Fruit fly (Drosophila melanogaster): Measurements from ENCODE around the gene Rab11.

Gene Rab11

DNA sequence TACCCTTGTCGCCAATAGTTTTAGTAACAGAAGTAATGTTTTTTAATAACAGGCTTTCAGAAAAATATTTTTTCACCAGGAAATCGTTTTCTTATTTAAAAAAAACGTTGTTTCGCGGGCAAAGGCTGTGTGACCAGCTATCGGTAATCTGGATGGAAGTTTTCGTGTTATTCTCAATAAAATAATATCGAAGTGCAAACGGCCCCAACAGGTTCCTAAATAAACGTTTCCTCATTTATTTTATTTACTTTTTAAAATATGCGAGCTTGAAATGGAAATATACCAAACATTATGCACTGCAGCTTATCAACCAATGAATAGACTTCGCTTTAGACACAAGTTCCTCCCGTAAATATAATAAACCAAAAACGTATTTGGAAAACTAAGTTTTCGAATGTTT, 18.8 kb downstream of the Rab11 start, which contains the start of gene Ice2 (continued):
- TF ChIP-seq phol (tag; optimal IDR thresholded peaks at IDR 0.05) (peak; percentile 41), CG15514 (GFP tag; optimal IDR thresholded peaks at IDR 0.05) (peak; percentile 92), en (GFP tag; optimal IDR thresholded peaks at IDR 0.05) (no peak), slbo (GFP tag; IDR thresholded peaks at IDR 0.05) (0 out of 2 replicates have a peak, but pooled peaks have one; percentile 34), hkb (optimal IDR thresholded peaks at IDR 0.05) (no peak), hkb (GFP tag; IDR thresholded peaks at IDR 0.05) (0 out of 2 replicates have a peak, but pooled peaks have one; percentile 21), cad (GFP tag; optimal IDR thresholded peaks at IDR 0.05) (no peak), CG10321 (GFP tag; IDR thresholded peaks at IDR 0.05) (no peak), Xrp1 (GFP tag; IDR thresholded peaks at IDR 0.05) (peak; percentile 25; the same call in 1 of the 2 replicates), CG2116 (GFP tag; optimal IDR thresholded peaks at IDR 0.05) (peak; percentile 67), CG15073 (GFP tag; optimal IDR thresholded peaks at IDR 0.05) (no peak), Nf-YC (tag; optimal IDR thresholded peaks at IDR 0.05) (peak; percentile 2), ci (GFP tag; IDR thresholded peaks at IDR 0.05) (0 out of 3 replicates have a peak, but pooled peaks have one; percentile 14), CG30431 (GFP tag; optimal IDR thresholded peaks at IDR 0.05) (no peak), sc (optimal IDR thresholded peaks at IDR 0.05) (no peak), sc (GFP tag; optimal IDR thresholded peaks at IDR 0.05) (no peak), Hmr (GFP tag; optimal IDR thresholded peaks at IDR 0.05) (no peak), CG11504 (tag; optimal IDR thresholded peaks at IDR 0.05) (no peak), CG14710 (tag; optimal IDR thresholded peaks at IDR 0.05) (peak; percentile 52), insv (GFP tag; optimal IDR thresholded peaks at IDR 0.05) (no peak), inv (GFP tag; IDR thresholded peaks at IDR 0.05; ENCODE audit: partially characterized antibody) (no peak), gsb (GFP tag; IDR thresholded peaks at IDR 0.05) (no peak), CG15696 (tag; optimal IDR thresholded peaks at IDR 0.05) (peak; percentile 7), pnt (GFP tag; optimal IDR thresholded peaks at IDR 0.05) (no peak), sens (GFP tag) (peak; percentile 74), crc (GFP tag; optimal IDR thresholded peaks at IDR 0.05) (no peak), CG13894 (tag; optimal IDR thresholded peaks at IDR 0.05) (no peak), CG5953 (GFP tag; IDR thresholded peaks at IDR 0.05) (no peak), CG33213 (GFP tag; optimal IDR thresholded peaks at IDR 0.05) (no peak), toy (GFP tag; IDR thresholded peaks at IDR 0.05) (no peak), CG10267 (tag; optimal IDR thresholded peaks at IDR 0.05) (peak; percentile 63), knrl (GFP tag; IDR thresholded peaks at IDR 0.05; ENCODE audit: partially characterized antibody) (peak; percentile 52; the same call in 2 of the 3 replicates), PHDP (tag; optimal IDR thresholded peaks at IDR 0.05) (peak; percentile 10), sna (GFP tag; IDR thresholded peaks at IDR 0.05; ENCODE audit: partially characterized antibody) (no peak), CG13287 (GFP tag; IDR thresholded peaks at IDR 0.05; ENCODE audit: partially characterized antibody) (peak; percentile 66), ems (GFP tag; optimal IDR thresholded peaks at IDR 0.05) (no peak), vnd (GFP tag; IDR thresholded peaks at IDR 0.05; ENCODE audit: partially characterized antibody) (0 out of 3 replicates have a peak, but pooled peaks have one; percentile 7), Adf1 (GFP tag; IDR thresholded peaks at IDR 0.05) (no peak), CG17829 (tag; optimal IDR thresholded peaks at IDR 0.05) (peak; percentile 45), CG2889 (GFP tag; IDR thresholded peaks at IDR 0.05) (no peak), Lim3 (GFP tag; IDR thresholded peaks at IDR 0.05) (no peak), fd102C (GFP tag; optimal IDR thresholded peaks at IDR 0.05) (no peak), CG4282 (GFP tag; optimal IDR thresholded peaks at IDR 0.05) (no peak), MESR4 (GFP tag; optimal IDR thresholded peaks at IDR 0.05) (peak; percentile 23), Myb (GFP tag; optimal IDR thresholded peaks at IDR 0.05) (peak; percentile 96), stwl (tag; optimal IDR thresholded peaks at IDR 0.05) (peak; percentile 42), CG13424 (tag; optimal IDR thresholded peaks at IDR 0.05) (peak; percentile 41), CG1792 (GFP tag; optimal IDR thresholded peaks at IDR 0.05) (peak; percentile 42), lab (GFP tag; optimal IDR thresholded peaks at IDR 0.05) (no peak), sob (GFP tag; IDR thresholded peaks at IDR 0.05) (peak; percentile 38), CG31224 (GFP tag; IDR thresholded peaks at IDR 0.05) (no peak)

All from whole organism, embryonic.